Worm (Caenorhabditis elegans): ENCODE results near the gene W06G6.2.

W06G6.2 gene

DNA sequence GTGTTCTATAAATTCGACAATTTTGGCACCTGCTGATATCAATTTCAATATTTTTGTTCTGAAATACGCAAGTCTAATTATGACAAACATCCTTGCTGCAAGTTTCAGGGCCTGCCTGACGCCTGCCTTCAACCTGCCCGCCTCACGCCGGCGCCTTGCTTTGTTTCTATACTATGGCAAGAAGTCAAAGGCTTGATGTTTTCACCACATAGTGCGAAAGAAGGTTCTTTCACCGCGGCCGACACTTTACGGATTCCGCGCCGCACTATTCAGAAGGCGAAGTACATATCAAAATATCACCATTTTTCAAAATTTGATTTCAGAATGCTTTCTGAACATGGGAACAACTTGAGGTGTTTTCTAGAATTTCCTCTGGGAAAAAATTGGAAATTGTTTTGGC, 39.6 kb upstream of the W06G6.2 start:
- no peak for TF ChIP-seq F13H6.1 (tag; optimal IDR thresholded peaks at IDR 0.05)
- TF ChIP-seq ceh-6 (GFP tag; optimal IDR thresholded peaks at IDR 0.05): no peak
- no peak for TF ChIP-seq pat-9 (tag; optimal IDR thresholded peaks at IDR 0.05)
- TF ChIP-seq eyg-1 (tag; optimal IDR thresholded peaks at IDR 0.05): no peak
- no peak for TF ChIP-seq ceh-24 (tag; optimal IDR thresholded peaks at IDR 0.05)
- TF ChIP-seq K02D7.2 (tag; optimal IDR thresholded peaks at IDR 0.05): no peak
- no peak for TF ChIP-seq zip-5 (tag; optimal IDR thresholded peaks at IDR 0.05)

DNA sequence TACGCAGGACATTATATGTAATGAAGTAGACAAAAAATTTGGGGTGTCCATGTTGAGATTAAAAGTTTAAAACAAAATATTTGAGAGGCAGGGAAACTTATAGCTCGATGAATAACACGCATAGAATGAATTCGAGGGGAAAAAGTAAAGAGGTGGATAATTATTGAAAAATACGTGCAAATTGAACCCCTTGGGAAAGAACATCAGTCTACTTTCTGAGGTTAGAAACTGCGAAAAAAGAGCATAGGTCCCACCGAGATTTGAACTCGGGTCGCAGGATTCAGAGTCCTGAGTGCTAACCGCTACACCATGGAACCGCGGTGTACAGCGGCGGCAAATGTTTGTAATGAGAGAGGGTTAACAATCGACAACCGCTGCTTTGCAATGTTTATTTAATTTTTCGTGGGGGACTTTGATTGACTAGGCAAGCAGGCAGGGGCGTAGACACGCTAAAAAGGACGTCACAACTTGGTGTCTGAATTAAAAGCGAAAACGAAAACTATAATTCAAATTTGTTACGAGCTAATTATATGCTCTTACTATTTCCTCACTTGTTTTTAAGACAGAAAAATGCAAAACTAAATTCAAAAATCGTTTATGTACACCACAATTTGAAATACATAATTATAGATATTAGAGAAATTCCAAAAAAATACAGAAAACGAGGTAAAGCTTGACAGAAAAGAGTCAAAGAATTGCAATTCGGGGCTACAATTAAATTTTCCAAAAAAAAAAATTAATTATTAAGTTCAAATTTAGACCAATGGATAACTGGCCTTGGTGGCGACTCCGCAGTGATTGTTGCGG, 36.9 kb upstream of the W06G6.2 start, which contains the start of gene srh-269:
Gene srh-269, minus strand, starts transcription at position 51 of the 807 bp plus-strand sequence.
- TF ChIP-seq ceh-19 (GFP tag; optimal IDR thresholded peaks at IDR 0.05) (peak; percentile 79), pag-3 (tag; optimal IDR thresholded peaks at IDR 0.05; ENCODE audit: borderline replicate concordance) (no peak), F13H6.1 (tag; optimal IDR thresholded peaks at IDR 0.05) (peak; percentile 45), elt-4 (tag; optimal IDR thresholded peaks at IDR 0.05) (no peak), hlh-30 (tag; optimal IDR thresholded peaks at IDR 0.05; ENCODE audit: insufficient read depth) (no peak), ceh-34 (tag; optimal IDR thresholded peaks at IDR 0.05) (peak; percentile 68), tbx-2 (tag; optimal IDR thresholded peaks at IDR 0.05) (peak; percentile 43), mec-3 (tag; optimal IDR thresholded peaks at IDR 0.05; ENCODE audit: borderline replicate concordance) (no peak), npax-4 (tag; optimal IDR thresholded peaks at IDR 0.05) (peak; percentile 18), C38D4.7 (GFP tag; optimal IDR thresholded peaks at IDR 0.05) (peak; percentile 70), fkh-6 (tag; optimal IDR thresholded peaks at IDR 0.05) (peak; percentile 67), ceh-31 (tag; optimal IDR thresholded peaks at IDR 0.05) (peak; percentile 33), K09A11.1 (tag; optimal IDR thresholded peaks at IDR 0.05; ENCODE audit: insufficient read depth) (peak; percentile 10), tbx-7 (tag; optimal IDR thresholded peaks at IDR 0.05) (no peak), ceh-18 (tag; optimal IDR thresholded peaks at IDR 0.05) (peak; percentile 56), pqm-1 (tag; optimal IDR thresholded peaks at IDR 0.05) (peak; percentile 31), madf-2 (tag; optimal IDR thresholded peaks at IDR 0.05) (peak; percentile 68), ceh-6 (GFP tag; optimal IDR thresholded peaks at IDR 0.05) (peak; percentile 69), nhr-232 (tag; optimal IDR thresholded peaks at IDR 0.05) (peak; percentile 53), unc-42 (tag; optimal IDR thresholded peaks at IDR 0.05) (no peak), unc-3 (GFP tag; conservative IDR thresholded peaks at IDR 0.05) (no peak), unc-3 (tag; optimal IDR thresholded peaks at IDR 0.05) (peak; percentile 32), ceh-48 (tag; optimal IDR thresholded peaks at IDR 0.05) (peak; percentile 24), dmd-4 (tag; optimal IDR thresholded peaks at IDR 0.05; ENCODE audit: borderline replicate concordance) (peak; percentile 20), fkh-10 (GFP tag; optimal IDR thresholded peaks at IDR 0.05) (no peak), eyg-1 (tag; optimal IDR thresholded peaks at IDR 0.05) (no peak), pat-9 (tag; optimal IDR thresholded peaks at IDR 0.05) (peak; percentile 56), ceh-2 (tag; optimal IDR thresholded peaks at IDR 0.05) (peak; percentile 50), che-1 (tag; optimal IDR thresholded peaks at IDR 0.05) (peak; percentile 79), T23F11.4 (GFP tag; optimal IDR thresholded peaks at IDR 0.05) (no peak), ztf-16 (tag; optimal IDR thresholded peaks at IDR 0.05) (peak; percentile 32), nfya-1 (tag; optimal IDR thresholded peaks at IDR 0.05) (peak; percentile 61), hlh-15 (tag; optimal IDR thresholded peaks at IDR 0.05) (peak; percentile 49), dve-1 (tag; optimal IDR thresholded peaks at IDR 0.05) (peak; percentile 62), pha-4 (tag; optimal IDR thresholded peaks at IDR 0.05) (no peak), unc-86 (tag; optimal IDR thresholded peaks at IDR 0.05) (peak; percentile 33), ref-2 (tag; optimal IDR thresholded peaks at IDR 0.05) (no peak), ets-4 (tag; optimal IDR thresholded peaks at IDR 0.05) (no peak), K02D7.2 (tag; optimal IDR thresholded peaks at IDR 0.05) (peak; percentile 50), Y22D7AL.16 (tag; optimal IDR thresholded peaks at IDR 0.05) (no peak), ceh-45 (GFP tag; IDR thresholded peaks at IDR 0.05) (no peak), ceh-22 (tag; optimal IDR thresholded peaks at IDR 0.05) (no peak), ceh-30 (tag; optimal IDR thresholded peaks at IDR 0.05) (no peak), rnt-1 (tag; optimal IDR thresholded peaks at IDR 0.05) (peak; percentile 74), ama-1 (optimal IDR thresholded peaks at IDR 0.05) (no peak), hlh-8 (tag; optimal IDR thresholded peaks at IDR 0.05) (no peak), lin-11 (tag; optimal IDR thresholded peaks at IDR 0.05) (peak; percentile 58), zip-5 (tag; optimal IDR thresholded peaks at IDR 0.05) (peak; percentile 1)
